Worm (Caenorhabditis elegans): ENCODE measurements around the gene gst-32.
"Not testable (repeated sequence)": the region's sequence is repeated elsewhere in the genome, so short reads cannot be mapped to it uniquely, and the experiment has no call there.

The gst-32 gene

ce11 chrII:15148442-15148841 lies 30.0 kb downstream of the gst-32 start:
- no peak for TF ChIP-seq irx-1 (tag; optimal IDR thresholded peaks at IDR 0.05)

ce11 chrII:15145594-15145993 lies 32.8 kb downstream of the gst-32 start, which contains the start of gene Y53F4B.27:
TSS of gene Y53F4B.27 (plus strand) at chrII:15145894.
- TF ChIP-seq vab-15 (tag; optimal IDR thresholded peaks at IDR 0.05) (no peak), blmp-1 (tag; optimal IDR thresholded peaks at IDR 0.05) (peak; percentile 63)

- TF ChIP-seq snpc-4 (tag; optimal IDR thresholded peaks at IDR 0.05), result no peak
- no peak for TF ChIP-seq tbx-2 (tag; optimal IDR thresholded peaks at IDR 0.05)
- TF ChIP-seq C16A3.4 (tag; optimal IDR thresholded peaks at IDR 0.05), result no peak
- no peak for TF ChIP-seq sptf-1 (tag; optimal IDR thresholded peaks at IDR 0.05)
- no peak for TF ChIP-seq efl-1 (optimal IDR thresholded peaks at IDR 0.05)
- peak in 1 of 2 experiments; percentile 90 for TF ChIP-seq efl-1 (GFP tag; optimal IDR thresholded peaks at IDR 0.05 in 1 of 2)
- TF ChIP-seq hpl-2 (GFP tag; optimal IDR thresholded peaks at IDR 0.05), result no peak
These were observed 34.7 kb downstream of the gst-32 start for ce11 chrII:15143729-15144128.

- TF ChIP-seq lir-3 (tag; optimal IDR thresholded peaks at IDR 0.05; ENCODE audit: poor library complexity); unc-30 (tag; optimal IDR thresholded peaks at IDR 0.05); C04F5.9 (tag; optimal IDR thresholded peaks at IDR 0.05): not testable (repeated sequence)
These were observed 37.5 kb downstream of the gst-32 start, which contains the start of gene Y53F4B.26 for ce11 chrII:15140881-15141280. TSS of gene Y53F4B.26 (minus strand) at chrII:15140981.

ce11 chrII:15135886-15136285 lies 42.5 kb downstream of the gst-32 start, which contains the start of gene Y53F4B.25:
TSS of gene Y53F4B.25 (plus strand) at chrII:15136186.
- TF ChIP-seq ztf-11 (tag; optimal IDR thresholded peaks at IDR 0.05), result no peak

- TF ChIP-seq nhr-85 (tag) (peak; percentile 4), lir-3 (tag; optimal IDR thresholded peaks at IDR 0.05; ENCODE audit: poor library complexity) (no peak)
These were observed 44.1 kb downstream of the gst-32 start, which contains the start of gene Y53F4B.24 for ce11 chrII:15134332-15134731. TSS of gene Y53F4B.24 (minus strand) at chrII:15134432.

ce11 chrII:15130512-15130911 lies 47.9 kb downstream of the gst-32 start, which contains the start of gene Y53F4B.62:
TSS of gene Y53F4B.62 (minus strand) at chrII:15130612.
- no peak for TF ChIP-seq lsy-2 (tag; optimal IDR thresholded peaks at IDR 0.05)
- no peak for TF ChIP-seq lin-35 (GFP tag; optimal IDR thresholded peaks at IDR 0.05)
- TF ChIP-seq ceh-88 (GFP tag; IDR thresholded peaks at IDR 0.05), result no peak
- no peak for TF ChIP-seq alr-1 (tag; optimal IDR thresholded peaks at IDR 0.05; ENCODE audit: borderline replicate concordance)

Data from whole organism, L1 larva.